Worm (Caenorhabditis elegans) whole organism, young adult: ENCODE measurements around the gene prde-1.
A peak's percentile ranks its signal among the peaks of the same experiment; 100 is the strongest.

Experiments
- B0261.1 ChIP-seq: sonication (generic microtip); optimal IDR thresholded peaks from 2 replicates; lab custom pipeline; 2016; ENCODE audit warnings: mild to moderate bottlenecking, missing genetic modification characterization, moderate library complexity, missing compliant biosample characterization
- B0336.3 ChIP-seq: fragments of 200-800 bp; sonication (Bioruptor generic); IDR thresholded peaks from 2 replicates; pipeline ENCODE4 v1.3.6; 2022; ENCODE audit warnings: missing genetic modification characterization, missing compliant biosample characterization
- C06A6.2 ChIP-seq: fragments of 200-800 bp; sonication (Bioruptor generic); conservative IDR thresholded peaks from 2 replicates; pipeline ENCODE4 v1.3.6; 2022; ENCODE audit warnings: missing genetic modification characterization, missing compliant biosample characterization
- F23B12.7 ChIP-seq: sonication (generic microtip); optimal IDR thresholded peaks from 2 replicates; lab custom pipeline; 2017; ENCODE audit warnings: missing genetic modification characterization, mild to moderate bottlenecking, missing compliant biosample characterization, antibody characterized with exemption, moderate library complexity; ENCODE audit not compliant: insufficient read depth
- F33H1.4 ChIP-seq: fragments of 200-800 bp; sonication (Bioruptor generic); IDR thresholded peaks from 2 replicates; pipeline ENCODE4 v1.3.6; 2022; ENCODE audit warnings: missing genetic modification reagents, missing genetic modification characterization, missing compliant biosample characterization
- F57A8.1 ChIP-seq: fragments of 200-800 bp; sonication (Bioruptor generic); optimal IDR thresholded peaks from 2 replicates; lab custom pipeline; 2018; ENCODE audit warnings: mild to moderate bottlenecking, missing genetic modification characterization, moderate library complexity, missing compliant biosample characterization
- F57C9.4 ChIP-seq: sonication (generic microtip); optimal IDR thresholded peaks from 2 replicates; lab custom pipeline; 2017; ENCODE audit warnings: mild to moderate bottlenecking, missing genetic modification characterization, missing compliant biosample characterization
- T07F8.4 ChIP-seq: sonication (generic microtip); optimal IDR thresholded peaks from 2 replicates; lab custom pipeline; 2016; ENCODE audit warnings: mild to moderate bottlenecking, missing genetic modification characterization, moderate library complexity, missing compliant biosample characterization
- Y53G8AR.9 ChIP-seq: fragments of 200-800 bp; sonication (Bioruptor generic); conservative IDR thresholded peaks from 2 replicates; pipeline ENCODE4 v1.3.6; 2022; ENCODE audit warnings: missing genetic modification reagents, missing genetic modification characterization, missing compliant biosample characterization
- Y95B8A.8 ChIP-seq: fragments of 200-800 bp; sonication (Bioruptor generic); IDR thresholded peaks from 2 replicates; pipeline ENCODE4 v1.3.6; 2022; ENCODE audit warnings: missing genetic modification reagents, missing genetic modification characterization, missing compliant biosample characterization
- ama-1 ChIP-seq, 3 experiments: fragments of 150-350 bp in 1 of 3; sonication (generic microtip) in 2 of 3; optimal IDR thresholded peaks; 2 replicates each; lab custom pipeline; 2014 to 2018; ENCODE audit warnings: missing biosample characterization in 2 of 3, missing genetic modification characterization in 2 of 3, missing genetic modification reagents in 2 of 3
- aptf-3 ChIP-seq: fragments of 200-800 bp; sonication (Bioruptor generic); IDR thresholded peaks from 2 replicates; pipeline ENCODE4 v1.3.6; 2022; ENCODE audit warnings: missing genetic modification characterization, missing compliant biosample characterization
- bed-1 ChIP-seq: fragments of 200-800 bp; sonication (Bioruptor generic); IDR thresholded peaks from 2 replicates; pipeline ENCODE4 v1.3.6; 2022; ENCODE audit warnings: missing genetic modification reagents, missing genetic modification characterization, missing compliant biosample characterization
- bed-2 ChIP-seq: fragments of 200-800 bp; sonication (Bioruptor generic); IDR thresholded peaks from 2 replicates; pipeline ENCODE4 v1.3.6; 2022; ENCODE audit warnings: missing genetic modification reagents, missing genetic modification characterization, missing compliant biosample characterization
- cebp-1 ChIP-seq, 2 experiments: fragments of 200-800 bp in 1 of 2; sonication (Bioruptor generic) in 1 of 2; sonication (generic microtip) in 1 of 2; IDR thresholded peaks in 1 of 2; optimal IDR thresholded peaks in 1 of 2; 2 replicates each; pipeline versions ENCODE4 v1.3.6 to Lab custom; 2017 to 2022; ENCODE audit warnings: missing compliant biosample characterization in 2 of 2, missing genetic modification characterization in 2 of 2, mild to moderate bottlenecking in 1 of 2, missing genetic modification reagents in 1 of 2, moderate library complexity in 1 of 2
- ceh-40 ChIP-seq: fragments of 200-800 bp; sonication (Bioruptor generic); IDR thresholded peaks from 2 replicates; pipeline ENCODE4 v1.3.6; 2022; ENCODE audit warnings: missing genetic modification characterization, missing compliant biosample characterization
- ceh-58 ChIP-seq: fragments of 200-800 bp; sonication (Bioruptor generic); IDR thresholded peaks from 2 replicates; pipeline ENCODE4 v1.3.6; 2022; ENCODE audit warnings: missing genetic modification characterization, missing compliant biosample characterization
- chd-7 ChIP-seq: sonication (generic microtip); optimal IDR thresholded peaks from 2 replicates; lab custom pipeline; 2016; ENCODE audit warnings: mild to moderate bottlenecking, missing genetic modification characterization, moderate library complexity, missing compliant biosample characterization
- dox-1 ChIP-seq: fragments of 200-800 bp; sonication (Bioruptor generic); IDR thresholded peaks from 2 replicates; pipeline ENCODE4 v1.3.6; 2022; ENCODE audit warnings: missing genetic modification reagents, missing genetic modification characterization, missing compliant biosample characterization
- egrh-3 ChIP-seq: fragments of 200-800 bp; sonication (Bioruptor generic); IDR thresholded peaks from 2 replicates; pipeline ENCODE4 v1.3.6; 2022; ENCODE audit warnings: missing genetic modification reagents, missing genetic modification characterization, missing compliant biosample characterization
- hlh-26 ChIP-seq: fragments of 200-800 bp; sonication (Bioruptor generic); conservative IDR thresholded peaks from 2 replicates; pipeline ENCODE4 v1.3.6; 2022; ENCODE audit warnings: missing genetic modification reagents, missing genetic modification characterization, missing compliant biosample characterization
- hmg-1.2 ChIP-seq: fragments of 200-800 bp; sonication (Bioruptor generic); IDR thresholded peaks from 2 replicates; pipeline ENCODE4 v1.3.6; 2022; ENCODE audit warnings: missing genetic modification reagents, missing genetic modification characterization, missing compliant biosample characterization
- hmg-20 ChIP-seq: fragments of 200-800 bp; sonication (Bioruptor generic); IDR thresholded peaks from 2 replicates; pipeline ENCODE4 v1.3.6; 2022; ENCODE audit warnings: missing genetic modification reagents, missing genetic modification characterization, missing compliant biosample characterization
- hsf-1 ChIP-seq: fragments of 200-800 bp; sonication (Bioruptor generic); IDR thresholded peaks from 2 replicates; pipeline ENCODE4 v1.3.6; 2022; ENCODE audit warnings: missing genetic modification reagents, missing genetic modification characterization, missing compliant biosample characterization
- let-607 ChIP-seq, 2 experiments: fragments of 200-800 bp in 1 of 2; sonication (Bioruptor generic) in 1 of 2; sonication (generic microtip) in 1 of 2; optimal IDR thresholded peaks; 2 replicates each; lab custom pipeline; 2016 to 2018; ENCODE audit warnings: mild to moderate bottlenecking in 2 of 2, missing compliant biosample characterization in 2 of 2, missing genetic modification characterization in 2 of 2, moderate library complexity in 2 of 2, missing genotype in 1 of 2
- lin-26 ChIP-seq: fragments of 200-800 bp; sonication (Bioruptor generic); IDR thresholded peaks from 2 replicates; pipeline ENCODE4 v1.3.6; 2022; ENCODE audit warnings: missing genetic modification reagents, missing genetic modification characterization, missing compliant biosample characterization
- lin-54 ChIP-seq: fragments of 200-800 bp; sonication (Bioruptor generic); optimal IDR thresholded peaks from 2 replicates; lab custom pipeline; 2018; ENCODE audit warnings: mild to moderate bottlenecking, missing genetic modification characterization, missing compliant biosample characterization
- lsl-1 ChIP-seq: fragments of 200-800 bp; sonication (Bioruptor generic); optimal IDR thresholded peaks from 2 replicates; lab custom pipeline; 2018; ENCODE audit warnings: mild to moderate bottlenecking, missing genetic modification characterization, moderate library complexity, missing compliant biosample characterization
- madf-6 ChIP-seq: fragments of 200-800 bp; sonication (Bioruptor generic); IDR thresholded peaks from 2 replicates; pipeline ENCODE4 v1.3.6; 2022; ENCODE audit warnings: missing genetic modification reagents, missing genetic modification characterization, missing compliant biosample characterization
- madf-8 ChIP-seq: fragments of 200-800 bp; sonication (Bioruptor generic); conservative IDR thresholded peaks from 2 replicates; pipeline ENCODE4 v1.3.6; 2022; ENCODE audit warnings: missing genetic modification reagents, missing genetic modification characterization, missing compliant biosample characterization
- mcd-1 ChIP-seq: fragments of 200-800 bp; sonication (Bioruptor generic); IDR thresholded peaks from 2 replicates; pipeline ENCODE4 v1.3.6; 2022; ENCODE audit warnings: missing genetic modification reagents, missing genetic modification characterization, missing compliant biosample characterization
- mel-28 ChIP-seq: sonication (generic microtip); optimal IDR thresholded peaks from 2 replicates; lab custom pipeline; 2016; ENCODE audit warnings: borderline replicate concordance, mild to moderate bottlenecking, missing genetic modification characterization, missing compliant biosample characterization
- nhr-90 ChIP-seq: sonication (generic microtip); optimal IDR thresholded peaks from 2 replicates; lab custom pipeline; 2016; ENCODE audit warnings: missing genotype, mild to moderate bottlenecking, missing genetic modification characterization, missing compliant biosample characterization
- rec-8 ChIP-seq, 2 experiments: sonication (generic microtip); optimal IDR thresholded peaks; 2 replicates each; lab custom pipeline; 2016; ENCODE audit warnings: mild to moderate bottlenecking in 2 of 2, missing genetic modification characterization in 2 of 2, missing genetic modification reagents in 2 of 2, missing genotype in 2 of 2, missing biosample characterization in 1 of 2, missing compliant biosample characterization in 1 of 2, moderate library complexity in 1 of 2
- sdz-38 ChIP-seq: sonication (generic microtip); optimal IDR thresholded peaks from 2 replicates; lab custom pipeline; 2016; ENCODE audit warnings: missing genotype, missing genetic modification characterization, missing compliant biosample characterization
- sea-2 ChIP-seq: fragments of 200-800 bp; sonication (Bioruptor generic); IDR thresholded peaks from 2 replicates; pipeline ENCODE4 v1.3.6; 2022; ENCODE audit warnings: missing genetic modification characterization, missing compliant biosample characterization
- snpc-1.1 ChIP-seq: sonication (generic microtip); optimal IDR thresholded peaks from 2 replicates; lab custom pipeline; 2017; ENCODE audit warnings: missing genetic modification characterization, mild to moderate bottlenecking, missing compliant biosample characterization, antibody characterized with exemption, moderate library complexity, missing genotype, missing genetic modification reagents; ENCODE audit not compliant: insufficient read depth
- snpc-1.3 ChIP-seq: sonication (generic microtip); optimal IDR thresholded peaks from 2 replicates; lab custom pipeline; 2017; ENCODE audit warnings: missing genetic modification characterization, mild to moderate bottlenecking, missing compliant biosample characterization, antibody characterized with exemption, moderate library complexity, missing genotype, missing genetic modification reagents; ENCODE audit not compliant: insufficient read depth
- snpc-3.4 ChIP-seq: sonication (generic microtip); optimal IDR thresholded peaks from 2 replicates; lab custom pipeline; 2017; ENCODE audit warnings: missing genetic modification characterization, mild to moderate bottlenecking, missing compliant biosample characterization, antibody characterized with exemption, moderate library complexity, missing genotype, missing genetic modification reagents
- snpc-4 ChIP-seq, 5 experiments: fragments of 150-350 bp in 1 of 5; sonication (generic microtip) in 4 of 5; optimal IDR thresholded peaks; 2 replicates each; lab custom pipeline; 2014 to 2018; ENCODE audit warnings: missing genetic modification characterization in 5 of 5, missing biosample characterization in 3 of 5, antibody characterized with exemption in 2 of 5, mild to moderate bottlenecking in 2 of 5, missing compliant biosample characterization in 2 of 5, missing genotype in 2 of 5, moderate library complexity in 2 of 5, missing genetic modification reagents in 1 of 5
- sptf-2 ChIP-seq: fragments of 200-800 bp; sonication (Bioruptor generic); optimal IDR thresholded peaks from 2 replicates; lab custom pipeline; 2018; ENCODE audit warnings: mild to moderate bottlenecking, missing genetic modification characterization, missing compliant biosample characterization
- tbp1 ChIP-seq: fragments of 200-800 bp; sonication (Bioruptor generic); optimal IDR thresholded peaks from 2 replicates; lab custom pipeline; 2018; ENCODE audit warnings: mild to moderate bottlenecking, missing genetic modification characterization, missing compliant biosample characterization
- tbx-9 ChIP-seq: sonication (generic microtip); optimal IDR thresholded peaks from 2 replicates; lab custom pipeline; 2016; ENCODE audit warnings: borderline replicate concordance, missing genetic modification characterization, inconsistent platforms, missing compliant biosample characterization
- ztf-26 ChIP-seq: sonication (generic microtip); optimal IDR thresholded peaks from 2 replicates; lab custom pipeline; 2017; ENCODE audit warnings: missing genetic modification characterization, missing compliant biosample characterization
- ztf-3 ChIP-seq: fragments of 200-800 bp; sonication (Bioruptor generic); optimal IDR thresholded peaks from 2 replicates; lab custom pipeline; 2018; ENCODE audit warnings: mild to moderate bottlenecking, missing genetic modification characterization, missing compliant biosample characterization
- ztf-6 ChIP-seq: fragments of 200-800 bp; sonication (Bioruptor generic); IDR thresholded peaks from 2 replicates; pipeline ENCODE4 v1.3.6; 2022; ENCODE audit warnings: missing genetic modification reagents, missing genetic modification characterization, missing compliant biosample characterization

prde-1 gene

DNA sequence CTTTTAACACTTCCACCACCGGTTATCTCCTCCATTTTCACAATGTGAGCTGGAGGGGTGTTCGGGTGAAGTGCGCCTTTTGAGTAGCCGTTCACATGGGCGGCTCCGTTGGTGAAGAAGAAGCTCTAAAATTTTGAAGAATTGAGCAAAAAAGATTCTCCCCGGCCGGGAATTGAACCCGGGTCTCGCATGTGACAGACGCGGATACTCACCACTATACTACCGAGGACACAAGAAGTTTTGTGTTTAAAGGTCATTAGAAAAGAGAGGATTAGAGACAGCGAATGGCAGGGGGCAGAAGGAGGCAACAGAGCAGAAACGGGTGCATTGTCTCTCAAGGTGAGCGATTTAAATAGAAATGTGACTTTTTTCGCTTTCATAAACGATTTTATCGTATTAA is 13.6 kb downstream of the prde-1 start (continued):
- TF ChIP-seq aptf-3 (GFP tag; lab: Robert Waterston, UW) (no peak), ama-1 (optimal IDR thresholded peaks at IDR 0.05; lab: Kevin White, UChicago) (no peak), ama-1 (GFP tag; optimal IDR thresholded peaks at IDR 0.05; lab: Kevin White, UChicago) (peak; percentile 22 to 32), snpc-1.3 (tag; lab: Kevin White, UChicago) (peak; percentile 67), lsl-1 (GFP tag; lab: Kevin White, UChicago) (peak; percentile 30), let-607 (tag; optimal IDR thresholded peaks at IDR 0.05; lab: Kevin White, UChicago) (no peak), ceh-58 (GFP tag; lab: Robert Waterston, UW) (no peak), mel-28 (tag; lab: Kevin White, UChicago) (peak; percentile 34), madf-6 (GFP tag; lab: Robert Waterston, UW) (peak; percentile 44), nhr-90 (peak; percentile 49), bed-1 (no peak), C06A6.2 (no peak), ceh-40 (GFP tag; lab: Robert Waterston, UW) (0 out of 2 replicates have a peak, but pooled peaks have one; percentile 12), B0261.1 (tag; lab: Kevin White, UChicago) (peak; percentile 92), sptf-2 (GFP tag; lab: Kevin White, UChicago) (no peak), rec-8 (tag; optimal IDR thresholded peaks at IDR 0.05; lab: Kevin White, UChicago) (peak; percentile 36 to 56), hmg-20 (GFP tag; lab: Robert Waterston, UW) (0 out of 2 replicates have a peak, but pooled peaks have one; percentile 6), snpc-3.4 (tag; lab: Kevin White, UChicago) (peak; percentile 38), hlh-26 (no peak), F57C9.4 (tag; lab: Kevin White, UChicago) (no peak), ztf-26 (tag; lab: Kevin White, UChicago) (peak; percentile 39), F33H1.4 (GFP tag; lab: Robert Waterston, UW) (peak; percentile 30; the same call in 1 of the 2 replicates), sea-2 (no peak), tbx-9 (no peak), ztf-3 (GFP tag; lab: Kevin White, UChicago) (no peak), chd-7 (peak; percentile 60), F57A8.1 (GFP tag; lab: Kevin White, UChicago) (no peak), F23B12.7 (peak; percentile 58), snpc-1.1 (tag; lab: Kevin White, UChicago) (peak; percentile 19), B0336.3 (peak; percentile 43; the same call in 1 of the 2 replicates)

DNA sequence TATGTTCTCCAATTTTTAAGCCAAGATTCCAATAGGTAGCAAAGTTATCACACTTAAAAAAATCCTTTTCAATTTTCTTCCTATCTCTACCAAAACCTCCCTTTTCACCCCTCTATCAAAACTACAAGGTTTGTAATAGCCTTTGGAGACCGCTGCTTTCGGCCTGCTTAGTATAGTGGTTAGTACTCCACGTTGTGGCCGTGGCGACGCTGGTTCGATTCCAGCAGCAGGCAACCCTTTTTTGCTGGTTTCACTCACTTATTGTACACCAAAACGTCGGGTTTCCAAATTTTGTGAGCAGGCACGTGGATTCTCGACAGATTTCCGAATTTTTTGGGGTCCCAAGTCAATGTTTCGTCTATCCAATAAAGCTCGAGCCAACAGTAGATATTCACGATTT is 15.8 kb downstream of the prde-1 start:
- TF ChIP-seq T07F8.4 (tag; lab: Kevin White, UChicago) (no peak), ztf-6 (no peak), snpc-4 (GFP tag; optimal IDR thresholded peaks at IDR 0.05; lab: Kevin White, UChicago) (no peak), snpc-4 (tag; optimal IDR thresholded peaks at IDR 0.05; lab: Kevin White, UChicago) (peak in 2 of 4 experiments; percentile 20 to 57), hsf-1 (no peak), bed-2 (GFP tag; lab: Robert Waterston, UW) (no peak), dox-1 (GFP tag; lab: Robert Waterston, UW) (peak; percentile 54), lin-54 (GFP tag; lab: Kevin White, UChicago) (peak; percentile 18), Y95B8A.8 (GFP tag; lab: Robert Waterston, UW) (no peak), lin-26 (GFP tag; lab: Robert Waterston, UW) (peak; percentile 77; the same call in 1 of the 2 replicates), mcd-1 (GFP tag; lab: Robert Waterston, UW) (peak; percentile 29; the same call in 1 of the 2 replicates), sdz-38 (tag; lab: Kevin White, UChicago) (no peak), cebp-1 (GFP tag; IDR thresholded peaks at IDR 0.05; lab: Robert Waterston, UW) (no peak), cebp-1 (tag; optimal IDR thresholded peaks at IDR 0.05; lab: Kevin White, UChicago) (peak; percentile 12), madf-6 (GFP tag; lab: Robert Waterston, UW) (peak; percentile 61), tbp1 (GFP tag; lab: Kevin White, UChicago) (peak; percentile 95), Y53G8AR.9 (no peak), nhr-90 (peak; percentile 4), madf-8 (GFP tag; lab: Robert Waterston, UW) (no peak), egrh-3 (GFP tag; lab: Robert Waterston, UW) (no peak), hmg-1.2 (GFP tag; lab: Robert Waterston, UW) (peak; percentile 68), tbx-9 (no peak)
